Fruit fly (Drosophila melanogaster) whole organism, embryonic: ENCODE data around the gene Gr93a.

ENCODE experiments used
- Asciz ChIP-seq: fragments of 200-800 bp; sonication (Bioruptor generic); optimal IDR thresholded peaks from 2 replicates; lab custom pipeline; 2017; ENCODE audit warnings: missing biosample characterization, mild to moderate bottlenecking, missing genetic modification characterization, missing genetic modification reagents
- Atf-2 ChIP-seq: fragments of 200-800 bp; sonication (Bioruptor generic); optimal IDR thresholded peaks from 2 replicates; lab custom pipeline; 2016; ENCODE audit warnings: missing biosample characterization, missing genetic modification characterization
- CG11696 ChIP-seq: fragments of 200-800 bp; sonication (Bioruptor generic); IDR thresholded peaks from 2 replicates; pipeline ENCODE4 v1.3.6; 2022; ENCODE audit warnings: missing biosample characterization, missing genetic modification characterization
- CG13894 ChIP-seq: fragments of 200-800 bp; sonication (Bioruptor generic); optimal IDR thresholded peaks from 3 replicates; lab custom pipeline; 2018; ENCODE audit warnings: missing biosample characterization, mild to moderate bottlenecking, missing genetic modification characterization, moderate library complexity
- CG14441 ChIP-seq: fragments of 200-800 bp; sonication (Bioruptor generic); IDR thresholded peaks from 2 replicates; pipeline ENCODE4 v1.3.6; 2022; ENCODE audit warnings: missing biosample characterization, missing genetic modification characterization
- CG15073 ChIP-seq: fragments of 200-800 bp; sonication (Bioruptor generic); optimal IDR thresholded peaks from 2 replicates; lab custom pipeline; 2016; ENCODE audit warnings: missing biosample characterization, missing genetic modification characterization
- CG17829 ChIP-seq: fragments of 200-800 bp; optimal IDR thresholded peaks from 2 replicates; lab custom pipeline; 2019; ENCODE audit warnings: missing biosample characterization, mild to moderate bottlenecking, missing genetic modification characterization, moderate library complexity
- CG18764 ChIP-seq: fragments of 200-800 bp; sonication (Bioruptor generic); optimal IDR thresholded peaks from 3 replicates; lab custom pipeline; 2016; ENCODE audit warnings: missing biosample characterization, missing genetic modification characterization
- CG2202 ChIP-seq: fragments of 200-800 bp; sonication (Bioruptor generic); optimal IDR thresholded peaks from 2 replicates; lab custom pipeline; 2018; ENCODE audit warnings: missing biosample characterization, mild to moderate bottlenecking, missing genetic modification characterization
- CG31441 ChIP-seq: fragments of 200-800 bp; sonication (Bioruptor generic); IDR thresholded peaks from 2 replicates; pipeline ENCODE4 v1.3.6; 2022; ENCODE audit warnings: missing biosample characterization, missing genetic modification characterization
- CG33557 ChIP-seq: fragments of 200-800 bp; sonication (Bioruptor generic); optimal IDR thresholded peaks from 2 replicates; lab custom pipeline; 2019; ENCODE audit warnings: missing biosample characterization, mild to moderate bottlenecking, missing genetic modification characterization, moderate library complexity
- CG34224 ChIP-seq: fragments of 200-800 bp; sonication (Bioruptor generic); IDR thresholded peaks from 3 replicates; pipeline ENCODE4 v1.3.6; 2022; ENCODE audit warnings: missing biosample characterization, missing genetic modification characterization; ENCODE audit not compliant: partially characterized antibody
- CG34376 ChIP-seq: fragments of 200-800 bp; sonication (Bioruptor generic); optimal IDR thresholded peaks from 2 replicates; lab custom pipeline; 2018; ENCODE audit warnings: missing biosample characterization, mild to moderate bottlenecking, missing genetic modification characterization
- CG7357 ChIP-seq: fragments of 200-800 bp; sonication (Bioruptor generic); IDR thresholded peaks from 3 replicates; pipeline ENCODE4 v1.3.6; 2022; ENCODE audit warnings: missing biosample characterization, missing genetic modification characterization
- CG9609 ChIP-seq: fragments of 200-800 bp; sonication (Bioruptor generic); optimal IDR thresholded peaks from 3 replicates; lab custom pipeline; 2016; ENCODE audit warnings: missing biosample characterization, missing genetic modification characterization
- CG9876 ChIP-seq: fragments of 200-800 bp; sonication (Bioruptor generic); optimal IDR thresholded peaks from 2 replicates; lab custom pipeline; 2016; ENCODE audit warnings: missing biosample characterization, missing genetic modification characterization
- Camta ChIP-seq: fragments of 200-800 bp; sonication (Bioruptor generic); optimal IDR thresholded peaks from 2 replicates; lab custom pipeline; 2016; ENCODE audit warnings: missing biosample characterization, missing genetic modification characterization
- Dek ChIP-seq: fragments of 200-800 bp; sonication (Bioruptor generic); optimal IDR thresholded peaks from 3 replicates; lab custom pipeline; 2019; ENCODE audit warnings: missing biosample characterization, mild to moderate bottlenecking, missing genetic modification characterization, moderate library complexity
- Elba2 ChIP-seq: fragments of 200-800 bp; sonication (Bioruptor generic); optimal IDR thresholded peaks from 3 replicates; lab custom pipeline; 2016; ENCODE audit warnings: missing biosample characterization, missing genetic modification characterization
- GATAe ChIP-seq: fragments of 200-800 bp; sonication (Bioruptor generic); conservative IDR thresholded peaks from 2 replicates; pipeline ENCODE4 v1.3.6; 2022; ENCODE audit warnings: missing biosample characterization, missing genetic modification characterization
- HLH3B ChIP-seq: fragments of 200-800 bp; sonication (Bioruptor generic); IDR thresholded peaks from 2 replicates; pipeline ENCODE4 v1.3.6; 2022; ENCODE audit warnings: missing biosample characterization, missing genetic modification characterization
- HLHmδ ChIP-seq: fragments of 200-800 bp; sonication (Bioruptor generic); optimal IDR thresholded peaks from 2 replicates; lab custom pipeline; 2018; ENCODE audit warnings: missing biosample characterization, mild to moderate bottlenecking, missing genetic modification characterization, moderate library complexity
- Hr78 ChIP-seq, 2 experiments: fragments of 200-800 bp in 1 of 2; fragments of >200 bp in 1 of 2; sonication (Bioruptor generic) in 1 of 2; optimal IDR thresholded peaks; 2 replicates each; lab custom pipeline; 2017 to 2019; ENCODE audit warnings: missing biosample characterization in 2 of 2, missing genetic modification characterization in 2 of 2, mild to moderate bottlenecking in 1 of 2, moderate library complexity in 1 of 2
- Jarid2 ChIP-seq: fragments of 200-800 bp; sonication (Bioruptor generic); optimal IDR thresholded peaks from 3 replicates; lab custom pipeline; 2017; ENCODE audit warnings: mild to moderate bottlenecking, missing biosample characterization, missing genetic modification reagents, missing genetic modification characterization
- Taf1 ChIP-seq: fragments of 200-800 bp; sonication (Bioruptor generic); IDR thresholded peaks from 2 replicates; pipeline ENCODE4 v1.3.6; 2022; ENCODE audit warnings: missing biosample characterization, missing genetic modification characterization
- Trl ChIP-seq, 3 experiments: fragments of >200 bp in 2 of 3; fragments of 200-800 bp in 1 of 3; sonication (Bioruptor generic) in 1 of 3; optimal IDR thresholded peaks; 2 replicates in 1 of 3; 3 replicates in 2 of 3; lab custom pipeline; 2016 to 2017; ENCODE audit warnings: missing biosample characterization in 1 of 3, missing genetic modification characterization in 1 of 3
- Xrp1 ChIP-seq: fragments of 200-800 bp; sonication (Bioruptor generic); IDR thresholded peaks from 2 replicates; pipeline ENCODE4 v1.3.6; 2022; ENCODE audit warnings: missing biosample characterization, missing genetic modification characterization
- YL-1 ChIP-seq: fragments of 200-800 bp; sonication (Bioruptor generic); optimal IDR thresholded peaks from 3 replicates; lab custom pipeline; 2017; ENCODE audit warnings: missing biosample characterization, mild to moderate bottlenecking, missing genetic modification characterization
- ara ChIP-seq: fragments of 200-800 bp; sonication (Bioruptor generic); IDR thresholded peaks from 2 replicates; pipeline ENCODE4 v1.3.6; 2022; ENCODE audit warnings: missing biosample characterization, missing genetic modification characterization
- cwo ChIP-seq: fragments of 200-800 bp; sonication (Bioruptor generic); optimal IDR thresholded peaks from 3 replicates; lab custom pipeline; 2017; ENCODE audit warnings: missing biosample characterization, missing genetic modification characterization, mild to moderate bottlenecking, moderate library complexity, missing genetic modification reagents
- en ChIP-seq: fragments of 200-800 bp; sonication (Bioruptor generic); optimal IDR thresholded peaks from 2 replicates; lab custom pipeline; 2016; ENCODE audit warnings: missing biosample characterization, missing genetic modification characterization
- eve ChIP-seq, 2 experiments: fragments of >200 bp; optimal IDR thresholded peaks; 2 replicates each; lab custom pipeline; 2017; ENCODE audit warnings: missing biosample characterization in 2 of 2, missing genetic modification characterization in 2 of 2
- gcm ChIP-seq: fragments of 200-800 bp; sonication (Bioruptor generic); optimal IDR thresholded peaks from 2 replicates; lab custom pipeline; 2019; ENCODE audit warnings: missing biosample characterization, mild to moderate bottlenecking, missing genetic modification characterization, moderate library complexity
- gem ChIP-seq: fragments of 200-800 bp; sonication (Bioruptor generic); optimal IDR thresholded peaks from 2 replicates; lab custom pipeline; 2019; ENCODE audit warnings: missing biosample characterization, mild to moderate bottlenecking, missing genetic modification characterization, moderate library complexity
- ham ChIP-seq: fragments of 200-800 bp; sonication (Bioruptor generic); IDR thresholded peaks from 2 replicates; pipeline ENCODE4 v1.3.6; 2022; ENCODE audit warnings: missing biosample characterization, missing genetic modification characterization
- jumu ChIP-seq: fragments of 200-800 bp; sonication (Bioruptor generic); optimal IDR thresholded peaks from 3 replicates; lab custom pipeline; 2016; ENCODE audit warnings: missing biosample characterization, missing genetic modification characterization
- lov ChIP-seq, 2 experiments: fragments of 200-800 bp in 1 of 2; fragments of >200 bp in 1 of 2; sonication (Bioruptor generic) in 1 of 2; IDR thresholded peaks in 1 of 2; optimal IDR thresholded peaks in 1 of 2; 2 replicates in 1 of 2; 3 replicates in 1 of 2; pipeline versions ENCODE4 v1.3.6 to Lab custom; 2017 to 2022; ENCODE audit warnings: missing biosample characterization in 1 of 2, missing genetic modification characterization in 1 of 2
- nau ChIP-seq: fragments of 200-800 bp; sonication (Bioruptor generic); optimal IDR thresholded peaks from 3 replicates; lab custom pipeline; 2017; ENCODE audit warnings: missing biosample characterization, mild to moderate bottlenecking, missing genetic modification characterization, missing genetic modification reagents
- nmo ChIP-seq: fragments of 200-800 bp; sonication (Bioruptor generic); optimal IDR thresholded peaks from 2 replicates; lab custom pipeline; 2018; ENCODE audit warnings: missing biosample characterization, mild to moderate bottlenecking, missing genetic modification characterization, moderate library complexity
- pho ChIP-seq: fragments of 200-800 bp; sonication (Bioruptor generic); optimal IDR thresholded peaks from 2 replicates; lab custom pipeline; 2016; ENCODE audit warnings: missing biosample characterization, missing genetic modification characterization
- psq ChIP-seq: fragments of 200-800 bp; sonication (Bioruptor generic); optimal IDR thresholded peaks from 2 replicates; lab custom pipeline; 2017; ENCODE audit warnings: missing biosample characterization, missing genetic modification characterization
- pum ChIP-seq: fragments of 200-800 bp; sonication (Bioruptor generic); optimal IDR thresholded peaks from 2 replicates; lab custom pipeline; 2016; ENCODE audit warnings: missing biosample characterization, missing genetic modification characterization
- ro ChIP-seq: fragments of 200-800 bp; sonication (Bioruptor generic); IDR thresholded peaks from 2 replicates; pipeline ENCODE4 v1.3.6; 2022; ENCODE audit warnings: missing biosample characterization, missing genetic modification characterization
- sob ChIP-seq: fragments of 200-800 bp; sonication (Bioruptor generic); IDR thresholded peaks from 2 replicates; pipeline ENCODE4 v1.3.6; 2022; ENCODE audit warnings: missing biosample characterization, missing genetic modification characterization
- ssp ChIP-seq: fragments of 200-800 bp; sonication (Bioruptor generic); IDR thresholded peaks from 2 replicates; pipeline ENCODE4 v1.3.6; 2022; ENCODE audit warnings: missing biosample characterization, missing genetic modification characterization
- sug ChIP-seq: fragments of 200-800 bp; optimal IDR thresholded peaks from 2 replicates; lab custom pipeline; 2019; ENCODE audit warnings: missing biosample characterization, mild to moderate bottlenecking, missing genetic modification characterization, moderate library complexity
- tgo ChIP-seq: fragments of 200-800 bp; sonication (Bioruptor generic); IDR thresholded peaks from 3 replicates; pipeline ENCODE4 v1.3.6; 2022; ENCODE audit warnings: missing biosample characterization, missing genetic modification characterization
- toy ChIP-seq: fragments of 200-800 bp; sonication (Bioruptor generic); IDR thresholded peaks from 2 replicates; pipeline ENCODE4 v1.3.6; 2022; ENCODE audit warnings: missing biosample characterization, missing genetic modification characterization

The Gr93a gene

DNA sequence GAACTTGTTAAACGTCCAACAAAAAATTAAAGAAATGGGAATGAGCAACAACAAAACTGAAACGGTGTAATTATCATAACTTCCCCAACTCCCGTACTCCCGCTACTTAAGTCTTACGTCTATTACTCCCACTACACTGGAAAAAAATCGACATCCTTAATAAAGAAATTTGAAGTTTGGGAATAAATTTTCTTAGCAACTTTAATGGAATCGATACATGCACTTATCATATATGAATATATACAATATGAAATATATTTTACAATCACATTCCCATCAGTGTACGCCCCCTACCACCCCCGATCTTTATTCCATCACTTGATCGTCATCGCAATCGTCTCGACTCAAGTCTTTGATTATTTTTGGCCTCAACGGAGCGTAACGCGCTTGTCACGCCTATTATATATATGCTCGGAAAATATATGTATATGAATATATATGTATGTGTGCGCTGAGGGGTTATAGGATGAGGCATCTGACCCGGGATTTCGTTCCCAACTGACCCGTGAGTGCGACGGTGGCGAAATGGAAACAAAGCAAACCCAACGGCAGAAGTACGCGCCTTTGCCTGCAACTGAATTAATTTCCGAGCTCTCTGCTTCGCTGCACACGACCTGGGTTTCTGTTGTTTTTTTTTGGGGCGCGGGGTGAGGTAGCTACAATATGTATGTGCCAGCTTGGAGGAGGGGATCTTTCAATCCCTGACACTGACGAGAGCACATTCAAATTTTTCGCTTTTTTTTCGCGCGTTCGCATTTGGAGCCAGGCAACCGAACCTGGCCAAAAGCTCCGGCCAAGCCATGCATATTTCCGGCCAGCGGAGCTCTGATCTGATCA is 2.1 kb downstream of the Gr93a start (continued):
- TF ChIP-seq sob: no peak
- TF ChIP-seq CG13894 (tag; lab: Kevin White, UChicago): no peak
- TF ChIP-seq CG11696 (GFP tag; lab: Robert Waterston, UW): no peak
- no peak for TF ChIP-seq CG9876 (GFP tag; lab: Kevin White, UChicago)
- TF ChIP-seq ham (GFP tag; lab: Robert Waterston, UW): no peak
- TF ChIP-seq Hr78 (GFP tag; optimal IDR thresholded peaks at IDR 0.05; lab: Kevin White, UChicago): peak in 1 of 2 experiments; percentile 86
- TF ChIP-seq Camta (GFP tag; lab: Kevin White, UChicago): no peak
- peak; percentile 71 for TF ChIP-seq gem
- TF ChIP-seq CG34376: no peak
- TF ChIP-seq CG7357 (GFP tag; lab: Robert Waterston, UW): 0 out of 3 replicates have a peak, but pooled peaks have one; percentile 8
- no peak for TF ChIP-seq CG34224
- TF ChIP-seq Taf1 (GFP tag; lab: Robert Waterston, UW): no peak
- TF ChIP-seq pho: no peak
- TF ChIP-seq eve (GFP tag; optimal IDR thresholded peaks at IDR 0.05; lab: Kevin White, UChicago): peak in 1 of 2 experiments; percentile 67
- no peak for TF ChIP-seq cwo (GFP tag; lab: Kevin White, UChicago)
- peak; percentile 49 for TF ChIP-seq CG2202 (tag; lab: Kevin White, UChicago)
- TF ChIP-seq nmo (GFP tag; lab: Kevin White, UChicago): peak; percentile 59
- no peak for TF ChIP-seq en
- TF ChIP-seq CG9609: no peak
- TF ChIP-seq YL-1 (GFP tag; lab: Kevin White, UChicago): no peak
- TF ChIP-seq sug (tag; lab: Kevin White, UChicago): no peak
- no peak for TF ChIP-seq Jarid2 (GFP tag; lab: Kevin White, UChicago)
- no peak for TF ChIP-seq Trl (optimal IDR thresholded peaks at IDR 0.05; lab: Kevin White, UChicago)
- no peak for TF ChIP-seq Trl (GFP tag; optimal IDR thresholded peaks at IDR 0.05; lab: Kevin White, UChicago)
- TF ChIP-seq HLHmδ: no peak
- TF ChIP-seq Elba2 (GFP tag; lab: Kevin White, UChicago): no peak
- peak; percentile 50 for TF ChIP-seq CG33557 (GFP tag; lab: Kevin White, UChicago)
- no peak for TF ChIP-seq psq
- TF ChIP-seq CG18764 (GFP tag; lab: Kevin White, UChicago): no peak
- no peak for TF ChIP-seq ara (GFP tag; lab: Robert Waterston, UW)
- peak; percentile 1 for TF ChIP-seq Asciz (GFP tag; lab: Kevin White, UChicago)
- peak; percentile 18 for TF ChIP-seq gcm
- no peak for TF ChIP-seq GATAe (GFP tag; lab: Robert Waterston, UW)
- TF ChIP-seq CG31441 (GFP tag; lab: Robert Waterston, UW): peak; percentile 63
- TF ChIP-seq HLH3B: 0 out of 2 replicates have a peak, but pooled peaks have one; percentile 10
- TF ChIP-seq nau (GFP tag; lab: Kevin White, UChicago): no peak
- no peak for TF ChIP-seq lov (optimal IDR thresholded peaks at IDR 0.05; lab: Kevin White, UChicago)
- 0 out of 3 replicates have a peak, but pooled peaks have one; percentile 25 for TF ChIP-seq lov (GFP tag; IDR thresholded peaks at IDR 0.05; lab: Robert Waterston, UW)
- no peak for TF ChIP-seq Atf-2 (GFP tag; lab: Kevin White, UChicago)
- no peak for TF ChIP-seq CG15073 (GFP tag; lab: Kevin White, UChicago)
- no peak for TF ChIP-seq ro (GFP tag; lab: Robert Waterston, UW)
- TF ChIP-seq CG14441: no peak
- TF ChIP-seq Xrp1 (GFP tag; lab: Robert Waterston, UW): peak; percentile 69
- no peak for TF ChIP-seq jumu (GFP tag; lab: Kevin White, UChicago)
- peak; percentile 70 for TF ChIP-seq CG17829 (tag; lab: Kevin White, UChicago)
- no peak for TF ChIP-seq toy (GFP tag; lab: Robert Waterston, UW)
- no peak for TF ChIP-seq tgo
- no peak for TF ChIP-seq Dek (tag; lab: Kevin White, UChicago)
- TF ChIP-seq ssp (GFP tag; lab: Robert Waterston, UW): no peak
- TF ChIP-seq pum (GFP tag; lab: Kevin White, UChicago): no peak
